Fruit fly (Drosophila melanogaster) whole organism, embryonic: Measurements from ENCODE around the gene Pxn.

Experiments used
- Ada2b ChIP-seq: fragments of 200-800 bp; sonication (Bioruptor generic); IDR thresholded peaks from 2 replicates; pipeline ENCODE4 v1.3.6; 2022; ENCODE audit warnings: missing biosample characterization, missing genetic modification characterization
- CG10267 ChIP-seq: fragments of 200-800 bp; sonication (Bioruptor generic); optimal IDR thresholded peaks from 2 replicates; lab custom pipeline; 2018; ENCODE audit warnings: missing biosample characterization, mild to moderate bottlenecking, missing genetic modification characterization, moderate library complexity
- CG10979 ChIP-seq: fragments of 200-800 bp; sonication (Bioruptor generic); optimal IDR thresholded peaks from 2 replicates; lab custom pipeline; 2018; ENCODE audit warnings: missing biosample characterization, mild to moderate bottlenecking, missing genetic modification characterization, moderate library complexity
- CG11085 ChIP-seq: fragments of 200-800 bp; sonication (Bioruptor generic); IDR thresholded peaks from 2 replicates; pipeline ENCODE4 v1.3.6; 2022; ENCODE audit warnings: missing biosample characterization, missing genetic modification characterization
- CG11504 ChIP-seq: fragments of 200-800 bp; sonication (Bioruptor generic); optimal IDR thresholded peaks from 3 replicates; lab custom pipeline; 2019; ENCODE audit warnings: missing biosample characterization, mild to moderate bottlenecking, missing genetic modification characterization, moderate library complexity
- CG12299 ChIP-seq: fragments of 200-800 bp; sonication (Bioruptor generic); optimal IDR thresholded peaks from 2 replicates; lab custom pipeline; 2018; ENCODE audit warnings: missing biosample characterization, mild to moderate bottlenecking, missing genetic modification characterization
- CG12391 ChIP-seq: fragments of 200-800 bp; sonication (Bioruptor generic); optimal IDR thresholded peaks from 3 replicates; lab custom pipeline; 2018; ENCODE audit warnings: missing biosample characterization, mild to moderate bottlenecking, missing genetic modification characterization, moderate library complexity
- CG16813 ChIP-seq: fragments of 200-800 bp; sonication (Bioruptor generic); IDR thresholded peaks from 3 replicates; pipeline ENCODE4 v1.3.6; 2022; ENCODE audit warnings: missing biosample characterization, missing genetic modification characterization; ENCODE audit not compliant: partially characterized antibody
- CG18262 ChIP-seq: fragments of 200-800 bp; optimal IDR thresholded peaks from 3 replicates; lab custom pipeline; 2019; ENCODE audit warnings: missing biosample characterization, mild to moderate bottlenecking, missing genetic modification characterization, moderate library complexity
- CG2120 ChIP-seq: fragments of 200-800 bp; sonication (Bioruptor generic); optimal IDR thresholded peaks from 3 replicates; lab custom pipeline; 2016; ENCODE audit warnings: missing biosample characterization, missing genetic modification characterization
- CG33213 ChIP-seq: fragments of 200-800 bp; sonication (Bioruptor generic); optimal IDR thresholded peaks from 3 replicates; lab custom pipeline; 2016; ENCODE audit warnings: missing biosample characterization, missing genetic modification characterization
- CG4820 ChIP-seq: fragments of 200-800 bp; sonication (Bioruptor generic); optimal IDR thresholded peaks from 3 replicates; lab custom pipeline; 2016; ENCODE audit warnings: missing biosample characterization, missing genetic modification characterization
- CG6791 ChIP-seq: fragments of 200-800 bp; sonication (Bioruptor generic); IDR thresholded peaks from 3 replicates; pipeline ENCODE4 v1.3.6; 2022; ENCODE audit warnings: missing biosample characterization, missing genetic modification characterization; ENCODE audit not compliant: partially characterized antibody
- CG8281 ChIP-seq: fragments of 200-800 bp; sonication (Bioruptor generic); optimal IDR thresholded peaks from 2 replicates; lab custom pipeline; 2018; ENCODE audit warnings: missing biosample characterization, mild to moderate bottlenecking, missing genetic modification characterization, moderate library complexity
- CG8290 ChIP-seq, 3 experiments: fragments of 200-800 bp; sonication (Bioruptor generic); optimal IDR thresholded peaks; 2 replicates each; lab custom pipeline; 2016 to 2019; ENCODE audit warnings: missing biosample characterization in 3 of 3, missing genetic modification characterization in 3 of 3, mild to moderate bottlenecking in 2 of 3, moderate library complexity in 1 of 3
- CG8924 ChIP-seq: fragments of 200-800 bp; optimal IDR thresholded peaks from 3 replicates; lab custom pipeline; 2019; ENCODE audit warnings: missing biosample characterization, mild to moderate bottlenecking, missing genetic modification characterization, moderate library complexity
- CHES-1-like ChIP-seq: fragments of 200-800 bp; sonication (Bioruptor generic); optimal IDR thresholded peaks from 2 replicates; lab custom pipeline; 2016; ENCODE audit warnings: missing biosample characterization, missing genetic modification characterization
- CTCF ChIP-seq: fragments of 200-800 bp; sonication (Bioruptor generic); optimal IDR thresholded peaks from 2 replicates; lab custom pipeline; 2017; ENCODE audit warnings: missing biosample characterization, mild to moderate bottlenecking, missing genetic modification characterization, moderate library complexity
- D ChIP-seq, 2 experiments: fragments of 200-800 bp in 1 of 2; fragments of >200 bp in 1 of 2; sonication (Bioruptor generic) in 1 of 2; optimal IDR thresholded peaks; 2 replicates in 1 of 2; 3 replicates in 1 of 2; lab custom pipeline; 2017; ENCODE audit warnings: mild to moderate bottlenecking in 1 of 2, missing biosample characterization in 1 of 2, missing genetic modification characterization in 1 of 2, missing genetic modification reagents in 1 of 2
- Hr3 ChIP-seq: fragments of 200-800 bp; sonication (Bioruptor generic); optimal IDR thresholded peaks from 3 replicates; lab custom pipeline; 2016; ENCODE audit warnings: missing biosample characterization, missing genetic modification characterization
- Kr ChIP-seq: fragments of 200-800 bp; sonication (Bioruptor generic); optimal IDR thresholded peaks from 2 replicates; lab custom pipeline; 2017; ENCODE audit warnings: missing biosample characterization, mild to moderate bottlenecking, missing genetic modification characterization
- Med ChIP-seq: fragments of 200-800 bp; sonication (Bioruptor generic); peaks from one replicate; lab custom pipeline; 2016; ENCODE audit warnings: missing biosample characterization, missing genetic modification characterization, mild to moderate bottlenecking, inconsistent platforms, moderate library complexity
- Mes4 ChIP-seq: fragments of 200-800 bp; sonication (Bioruptor generic); optimal IDR thresholded peaks from 2 replicates; lab custom pipeline; 2016; ENCODE audit warnings: missing biosample characterization, missing genetic modification characterization
- Myb ChIP-seq: fragments of 200-800 bp; sonication (Bioruptor generic); optimal IDR thresholded peaks from 2 replicates; lab custom pipeline; 2016; ENCODE audit warnings: missing biosample characterization, missing genetic modification characterization
- Neu2 ChIP-seq: fragments of 200-800 bp; sonication (Bioruptor generic); optimal IDR thresholded peaks from 3 replicates; lab custom pipeline; 2016; ENCODE audit warnings: missing biosample characterization, missing genetic modification characterization, borderline replicate concordance
- NfI ChIP-seq: fragments of 200-800 bp; sonication (Bioruptor generic); optimal IDR thresholded peaks from 3 replicates; lab custom pipeline; 2018; ENCODE audit warnings: missing biosample characterization, mild to moderate bottlenecking, missing genetic modification characterization, moderate library complexity
- Stat92E ChIP-seq, 3 experiments: fragments of >200 bp in 2 of 3; fragments of 200-800 bp in 1 of 3; sonication (Bioruptor generic) in 1 of 3; optimal IDR thresholded peaks; 2 replicates each; lab custom pipeline; 2017 to 2019; ENCODE audit warnings: missing biosample characterization in 3 of 3, missing genetic modification characterization in 3 of 3, mild to moderate bottlenecking in 1 of 3, moderate library complexity in 1 of 3
- Taf1 ChIP-seq: fragments of 200-800 bp; sonication (Bioruptor generic); IDR thresholded peaks from 2 replicates; pipeline ENCODE4 v1.3.6; 2022; ENCODE audit warnings: missing biosample characterization, missing genetic modification characterization
- ab ChIP-seq: fragments of 200-800 bp; sonication (Bioruptor generic); optimal IDR thresholded peaks from 2 replicates; lab custom pipeline; 2016; ENCODE audit warnings: missing biosample characterization, missing genetic modification characterization
- ac ChIP-seq: fragments of 200-800 bp; sonication (Bioruptor generic); optimal IDR thresholded peaks from 3 replicates; lab custom pipeline; 2017; ENCODE audit warnings: missing biosample characterization, mild to moderate bottlenecking, missing genetic modification characterization
- br ChIP-seq: fragments of >200 bp; optimal IDR thresholded peaks from 2 replicates; lab custom pipeline; 2017
- caup ChIP-seq: fragments of 200-800 bp; sonication (Bioruptor generic); optimal IDR thresholded peaks from 3 replicates; lab custom pipeline; 2017; ENCODE audit warnings: missing biosample characterization, mild to moderate bottlenecking, missing genetic modification characterization, moderate library complexity; ENCODE audit not compliant: severe bottlenecking
- crp ChIP-seq, 2 experiments: fragments of 200-800 bp; sonication (Bioruptor generic); optimal IDR thresholded peaks; 2 replicates in 1 of 2; 3 replicates in 1 of 2; lab custom pipeline; 2017; ENCODE audit warnings: missing biosample characterization in 2 of 2, missing genetic modification characterization in 2 of 2, mild to moderate bottlenecking in 1 of 2, moderate library complexity in 1 of 2
- fd3F ChIP-seq: fragments of 200-800 bp; sonication (Bioruptor generic); optimal IDR thresholded peaks from 2 replicates; lab custom pipeline; 2018; ENCODE audit warnings: missing biosample characterization, mild to moderate bottlenecking, missing genetic modification characterization, moderate library complexity
- fd64A ChIP-seq: fragments of 200-800 bp; sonication (Bioruptor generic); optimal IDR thresholded peaks from 3 replicates; lab custom pipeline; 2018; ENCODE audit warnings: missing biosample characterization, mild to moderate bottlenecking, missing genetic modification characterization
- gcm2 ChIP-seq: fragments of 200-800 bp; sonication (Bioruptor generic); optimal IDR thresholded peaks from 2 replicates; lab custom pipeline; 2016; ENCODE audit warnings: missing biosample characterization, missing genetic modification characterization
- jumu ChIP-seq: fragments of 200-800 bp; sonication (Bioruptor generic); optimal IDR thresholded peaks from 3 replicates; lab custom pipeline; 2016; ENCODE audit warnings: missing biosample characterization, missing genetic modification characterization
- odd ChIP-seq: fragments of 200-800 bp; sonication (Bioruptor generic); optimal IDR thresholded peaks from 2 replicates; lab custom pipeline; 2017; ENCODE audit warnings: missing biosample characterization, mild to moderate bottlenecking, missing genetic modification characterization
- pan ChIP-seq, 4 experiments: fragments of >200 bp in 3 of 4; fragments of 200-800 bp in 1 of 4; sonication (Bioruptor generic) in 1 of 4; optimal IDR thresholded peaks in 3 of 4; IDR thresholded peaks in 1 of 4; 2 replicates each; pipeline versions ENCODE4 v1.3.6 to Lab custom; 2017 to 2022; ENCODE audit warnings: missing biosample characterization in 2 of 4, missing genetic modification characterization in 2 of 4, mixed read lengths in 1 of 4
- pros ChIP-seq: fragments of 200-800 bp; sonication (Bioruptor generic); optimal IDR thresholded peaks from 3 replicates; lab custom pipeline; 2019; ENCODE audit warnings: missing biosample characterization, mild to moderate bottlenecking, missing genetic modification characterization, moderate library complexity
- run ChIP-seq: fragments of 200-800 bp; sonication (Bioruptor generic); optimal IDR thresholded peaks from 3 replicates; lab custom pipeline; 2018; ENCODE audit warnings: missing biosample characterization, mild to moderate bottlenecking, missing genetic modification characterization
- stc ChIP-seq: fragments of 200-800 bp; sonication (Bioruptor generic); IDR thresholded peaks from 2 replicates; pipeline ENCODE4 v1.3.6; 2022; ENCODE audit warnings: missing biosample characterization, missing genetic modification characterization
- twi ChIP-seq: fragments of 200-800 bp; optimal IDR thresholded peaks from 2 replicates; lab custom pipeline; 2019; ENCODE audit warnings: missing biosample characterization, mild to moderate bottlenecking, missing genetic modification characterization, moderate library complexity

The Pxn gene

dm6 chr3L:2590764-2591309 is 39.0 kb downstream of the Pxn start (continued):
- TF ChIP-seq run (tag; lab: Kevin White, UChicago) (no peak), odd (peak; percentile 20), Mes4 (GFP tag; lab: Kevin White, UChicago) (peak; percentile 25), CG11085 (GFP tag; lab: Robert Waterston, UW) (no peak), CG6791 (no peak), caup (GFP tag; lab: Kevin White, UChicago) (no peak), br (lab: Kevin White, UChicago) (no peak), pan (optimal IDR thresholded peaks at IDR 0.05; lab: Kevin White, UChicago) (no peak), pan (GFP tag; optimal IDR thresholded peaks at IDR 0.05 in 1 of 2, IDR thresholded peaks at IDR 0.05 in 1 of 2) (peak in 1 of 2 experiments; percentile 8), Kr (peak; percentile 57), pros (peak; percentile 19), stc (GFP tag; lab: Robert Waterston, UW) (0 out of 2 replicates have a peak, but pooled peaks have one; percentile 13), ab (GFP tag; lab: Kevin White, UChicago) (no peak), CG11504 (peak; percentile 19), jumu (GFP tag; lab: Kevin White, UChicago) (peak; percentile 25), Neu2 (no peak), Taf1 (GFP tag; lab: Robert Waterston, UW) (no peak), ac (peak; percentile 13), CG12299 (tag; lab: Kevin White, UChicago) (no peak), NfI (GFP tag; lab: Kevin White, UChicago) (peak; percentile 11), CG10979 (peak; percentile 13), CHES-1-like (peak; percentile 13), fd3F (GFP tag; lab: Kevin White, UChicago) (no peak), CG33213 (peak; percentile 4), CG8281 (tag; lab: Kevin White, UChicago) (no peak), CG12391 (tag; lab: Kevin White, UChicago) (peak; percentile 2), fd64A (GFP tag; lab: Kevin White, UChicago) (peak; percentile 49), crp (GFP tag; optimal IDR thresholded peaks at IDR 0.05; lab: Kevin White, UChicago) (peak in 1 of 2 experiments; percentile 61), D (optimal IDR thresholded peaks at IDR 0.05; lab: Kevin White, UChicago) (no peak), D (GFP tag; optimal IDR thresholded peaks at IDR 0.05; lab: Kevin White, UChicago) (peak; percentile 11), Med (GFP tag; lab: Kevin White, UChicago) (peak; percentile 36), CG8924 (peak; percentile 34), Myb (GFP tag; lab: Kevin White, UChicago) (peak; percentile 4), CG8290 (GFP tag; optimal IDR thresholded peaks at IDR 0.05; lab: Kevin White, UChicago) (no peak), CG8290 (tag; optimal IDR thresholded peaks at IDR 0.05; lab: Kevin White, UChicago) (no peak), CG4820 (GFP tag; lab: Kevin White, UChicago) (no peak), gcm2 (GFP tag; lab: Kevin White, UChicago) (peak; percentile 10), CG18262 (peak; percentile 68), CTCF (GFP tag; lab: Kevin White, UChicago) (no peak), Ada2b (GFP tag; lab: Robert Waterston, UW) (peak; percentile 8; the same call in 1 of the 2 replicates), Hr3 (GFP tag; lab: Kevin White, UChicago) (no peak), CG16813 (GFP tag; lab: Robert Waterston, UW) (no peak), CG2120 (peak; percentile 4), Stat92E (GFP tag; optimal IDR thresholded peaks at IDR 0.05; lab: Kevin White, UChicago) (peak in 1 of 3 experiments; percentile 84), CG10267 (no peak), twi (tag; lab: Kevin White, UChicago) (no peak)
